Worm (Caenorhabditis elegans): ENCODE measurements around the gene pqn-92.

- TF ChIP-seq flt-1 (GFP tag; IDR thresholded peaks at IDR 0.05) (no peak), hmg-4 (GFP tag; optimal IDR thresholded peaks at IDR 0.05) (no peak), ama-1 (optimal IDR thresholded peaks at IDR 0.05) (no peak), F13C5.2 (tag; optimal IDR thresholded peaks at IDR 0.05) (no peak), tra-4 (tag; optimal IDR thresholded peaks at IDR 0.05) (no peak)
Observed at ce11 chrIII:12297303-12297702, 10.3 kb upstream of the pqn-92 start.

Measured in whole organism, early embryonic.